Worm (Caenorhabditis elegans): ENCODE data around the gene C03B1.2.
A peak's percentile ranks its signal among the peaks of the same experiment; 100 is the strongest.

Gene C03B1.2

DNA sequence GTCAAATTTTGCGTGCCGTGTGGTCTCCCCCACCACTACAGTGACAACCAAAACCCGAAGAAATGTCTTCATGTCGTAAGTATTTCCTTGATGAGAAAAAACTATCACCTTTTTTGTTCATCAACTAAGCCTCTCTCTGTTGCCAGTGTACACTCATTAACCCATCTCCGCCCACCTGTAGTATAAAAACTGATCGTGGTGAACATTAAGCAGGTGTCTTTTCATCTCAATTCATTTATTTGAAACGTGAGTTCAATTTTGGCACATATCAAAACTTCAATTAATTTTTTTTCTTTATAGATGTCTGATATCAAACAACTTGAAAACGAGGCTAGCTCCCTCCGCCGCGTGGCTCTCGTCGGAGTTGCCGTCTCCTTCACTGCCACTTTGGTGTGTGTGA lies 38.4 kb upstream of the C03B1.2 start, which contains the start of gene col-170:
TSS of gene col-170 (plus strand) at position 301 of the 400 bp plus-strand sequence.
- TF ChIP-seq unc-55 (GFP tag; optimal IDR thresholded peaks at IDR 0.05): no peak
- TF ChIP-seq ceh-31 (tag; optimal IDR thresholded peaks at IDR 0.05): no peak
- no peak for TF ChIP-seq ceh-6 (GFP tag; optimal IDR thresholded peaks at IDR 0.05)
- no peak for TF ChIP-seq lin-11 (tag; optimal IDR thresholded peaks at IDR 0.05)
- TF ChIP-seq pag-3 (tag; optimal IDR thresholded peaks at IDR 0.05; ENCODE audit: borderline replicate concordance): no peak
- no peak for TF ChIP-seq odd-2 (tag; optimal IDR thresholded peaks at IDR 0.05)
- no peak for TF ChIP-seq hlh-6 (tag; optimal IDR thresholded peaks at IDR 0.05)
- no peak for TF ChIP-seq hlh-13 (GFP tag; optimal IDR thresholded peaks at IDR 0.05)
- no peak for TF ChIP-seq ama-1 (optimal IDR thresholded peaks at IDR 0.05)
- TF ChIP-seq fkh-6 (tag; optimal IDR thresholded peaks at IDR 0.05): no peak
- TF ChIP-seq syd-9 (tag; optimal IDR thresholded peaks at IDR 0.05): no peak
- no peak for TF ChIP-seq tbx-2 (tag; optimal IDR thresholded peaks at IDR 0.05)
- no peak for TF ChIP-seq C08G9.2 (tag; optimal IDR thresholded peaks at IDR 0.05)
- no peak for TF ChIP-seq zip-5 (tag; optimal IDR thresholded peaks at IDR 0.05)
- no peak for TF ChIP-seq Y22D7AL.16 (tag; optimal IDR thresholded peaks at IDR 0.05)
- TF ChIP-seq npax-4 (tag; optimal IDR thresholded peaks at IDR 0.05): no peak

DNA sequence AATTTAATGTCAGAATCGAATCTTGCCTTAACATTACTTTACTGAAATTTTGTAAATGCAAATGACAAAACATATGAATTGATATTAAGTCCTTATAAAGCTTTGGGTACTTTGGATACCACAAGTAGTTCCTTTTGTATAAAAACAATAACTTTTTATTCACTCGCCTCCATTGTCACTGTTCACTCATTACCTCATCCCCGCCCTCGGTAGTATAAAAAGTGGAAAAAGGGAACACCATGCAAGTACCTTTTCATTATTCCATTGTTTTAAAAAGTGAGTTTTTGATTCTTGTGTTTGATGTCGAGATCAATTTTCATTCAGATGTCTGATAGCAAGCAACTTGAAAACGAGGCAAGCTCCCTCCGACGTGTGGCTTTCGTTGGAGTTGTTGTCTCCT lies 35.8 kb upstream of the C03B1.2 start, which contains the start of gene col-171:
TSS of gene col-171 (plus strand) at position 301 of the 400 bp plus-strand sequence.
- TF ChIP-seq ceh-24 (tag; optimal IDR thresholded peaks at IDR 0.05) (no peak), ceh-31 (tag; optimal IDR thresholded peaks at IDR 0.05) (no peak), lin-11 (tag; optimal IDR thresholded peaks at IDR 0.05) (no peak), gmeb-2 (tag; optimal IDR thresholded peaks at IDR 0.05) (no peak), syd-9 (tag; optimal IDR thresholded peaks at IDR 0.05) (no peak), mec-3 (tag; optimal IDR thresholded peaks at IDR 0.05; ENCODE audit: borderline replicate concordance) (no peak), ceh-2 (tag; optimal IDR thresholded peaks at IDR 0.05) (no peak)

- TF ChIP-seq mec-3 (tag; optimal IDR thresholded peaks at IDR 0.05; ENCODE audit: borderline replicate concordance) (no peak), unc-86 (tag; optimal IDR thresholded peaks at IDR 0.05) (no peak), nfya-1 (tag; optimal IDR thresholded peaks at IDR 0.05) (no peak), K09A11.1 (tag; optimal IDR thresholded peaks at IDR 0.05; ENCODE audit: insufficient read depth) (no peak), lim-6 (tag; optimal IDR thresholded peaks at IDR 0.05) (no peak), ama-1 (optimal IDR thresholded peaks at IDR 0.05) (no peak), C08G9.2 (tag; optimal IDR thresholded peaks at IDR 0.05) (no peak), sox-4 (tag; optimal IDR thresholded peaks at IDR 0.05) (no peak), fkh-6 (tag; optimal IDR thresholded peaks at IDR 0.05) (no peak), madf-2 (tag; optimal IDR thresholded peaks at IDR 0.05) (no peak), ceh-9 (tag; optimal IDR thresholded peaks at IDR 0.05) (no peak), lin-11 (tag; optimal IDR thresholded peaks at IDR 0.05) (no peak)
Observed at ce11 chrX:6334602-6335001, 35.2 kb upstream of the C03B1.2 start.

DNA sequence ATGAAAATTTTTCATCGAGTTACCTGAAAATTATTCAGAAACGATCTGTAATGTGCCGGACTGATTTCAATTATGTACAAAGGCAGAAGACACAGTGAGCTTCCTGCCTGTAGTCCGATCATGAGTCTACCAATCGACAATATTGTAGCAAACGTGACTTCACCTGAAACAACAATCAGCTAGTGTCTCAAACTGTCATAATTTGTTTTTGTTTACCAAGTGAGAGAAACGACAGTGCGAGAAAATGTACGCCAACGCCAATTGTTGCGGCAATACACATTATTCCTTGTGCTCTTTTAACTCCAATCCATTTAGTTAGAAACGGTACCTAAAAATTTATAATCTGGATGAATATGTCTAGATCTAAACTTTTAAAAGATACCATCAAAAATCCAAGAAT lies 32.5 kb upstream of the C03B1.2 start:
- TF ChIP-seq ceh-34 (tag; optimal IDR thresholded peaks at IDR 0.05) (no peak), madf-2 (tag; optimal IDR thresholded peaks at IDR 0.05) (no peak), pha-4 (tag; optimal IDR thresholded peaks at IDR 0.05) (no peak), pros-1 (tag; optimal IDR thresholded peaks at IDR 0.05) (no peak), fkh-10 (GFP tag; optimal IDR thresholded peaks at IDR 0.05) (no peak), ama-1 (optimal IDR thresholded peaks at IDR 0.05) (no peak), tbx-2 (tag; optimal IDR thresholded peaks at IDR 0.05) (no peak), nhr-11 (tag; optimal IDR thresholded peaks at IDR 0.05) (no peak), pag-3 (tag; optimal IDR thresholded peaks at IDR 0.05; ENCODE audit: borderline replicate concordance) (no peak), fkh-6 (tag; optimal IDR thresholded peaks at IDR 0.05) (no peak)

- TF ChIP-seq odd-2 (tag; optimal IDR thresholded peaks at IDR 0.05) (no peak), zip-5 (tag; optimal IDR thresholded peaks at IDR 0.05) (no peak)
Observed at ce11 chrX:6337951-6338350, 31.9 kb upstream of the C03B1.2 start, which contains the start of gene C03B1.13. Gene C03B1.13 (minus strand): TSS chrX:6338051.

- TF ChIP-seq pqm-1 (tag; optimal IDR thresholded peaks at IDR 0.05): peak; percentile 40
- TF ChIP-seq hlh-30 (tag; optimal IDR thresholded peaks at IDR 0.05; ENCODE audit: insufficient read depth): no peak
- peak; percentile 92 for TF ChIP-seq elt-2 (tag; optimal IDR thresholded peaks at IDR 0.05)
Observed at ce11 chrX:6338446-6338845, 31.4 kb upstream of the C03B1.2 start.
